Worm (Caenorhabditis elegans) whole organism, L3 larva: ENCODE results near the gene F13H10.1.
"Not testable (repeated sequence)": the region's sequence is repeated elsewhere in the genome, so short reads cannot be mapped to it uniquely, and the experiment has no call there.

Experiments
- R02D3.7 ChIP-seq: fragments of 150-350 bp; optimal IDR thresholded peaks from 2 replicates; lab custom pipeline; 2014; ENCODE audit warnings: missing biosample characterization, missing genetic modification characterization
- ZK546.5 ChIP-seq: sonication (generic microtip); optimal IDR thresholded peaks from 2 replicates; lab custom pipeline; 2017; ENCODE audit warnings: missing biosample characterization, missing genetic modification characterization
- aly-2 ChIP-seq: fragments of 150-350 bp; optimal IDR thresholded peaks from 2 replicates; lab custom pipeline; 2014; ENCODE audit warnings: missing biosample characterization, missing genetic modification characterization
- ama-1 ChIP-seq: fragments of 150-350 bp; optimal IDR thresholded peaks from 2 replicates; lab custom pipeline; 2018
- ceh-16 ChIP-seq: sonication (generic microtip); optimal IDR thresholded peaks from 2 replicates; lab custom pipeline; 2017; ENCODE audit warnings: missing biosample characterization, missing genetic modification characterization
- ceh-28 ChIP-seq: fragments of 150-350 bp; optimal IDR thresholded peaks from 2 replicates; lab custom pipeline; 2014; ENCODE audit warnings: missing biosample characterization, missing genetic modification reagents, missing genetic modification characterization
- ceh-9 ChIP-seq: sonication (generic microtip); optimal IDR thresholded peaks from 2 replicates; lab custom pipeline; 2018; ENCODE audit warnings: missing biosample characterization, missing genetic modification characterization
- daf-12 ChIP-seq: fragments of 150-350 bp; optimal IDR thresholded peaks from 2 replicates; lab custom pipeline; 2014; ENCODE audit warnings: missing biosample characterization, missing genetic modification reagents, missing genetic modification characterization
- egl-27 ChIP-seq: sonication (generic microtip); optimal IDR thresholded peaks from 4 replicates; lab custom pipeline; 2017; ENCODE audit warnings: missing biosample characterization, missing genetic modification reagents, missing genetic modification characterization
- elt-1 ChIP-seq: fragments of 150-350 bp; optimal IDR thresholded peaks from 2 replicates; lab custom pipeline; 2014; ENCODE audit warnings: missing biosample characterization, missing genetic modification characterization
- elt-2 ChIP-seq: sonication (generic microtip); optimal IDR thresholded peaks from 2 replicates; lab custom pipeline; 2016; ENCODE audit warnings: missing genetic modification reagents, mild to moderate bottlenecking, missing genetic modification characterization, missing compliant biosample characterization
- fkh-2 ChIP-seq: fragments of 150-350 bp; optimal IDR thresholded peaks from 2 replicates; lab custom pipeline; 2014; ENCODE audit warnings: missing biosample characterization, missing genetic modification reagents, missing genetic modification characterization
- fos-1 ChIP-seq: fragments of 150-350 bp; optimal IDR thresholded peaks from 2 replicates; lab custom pipeline; 2014; ENCODE audit warnings: missing biosample characterization, missing genetic modification characterization
- jun-1 ChIP-seq: fragments of 150-350 bp; optimal IDR thresholded peaks from 2 replicates; lab custom pipeline; 2014; ENCODE audit warnings: missing biosample characterization, missing genetic modification reagents, missing genetic modification characterization
- lin-15B ChIP-seq: fragments of 150-350 bp; optimal IDR thresholded peaks from 2 replicates; lab custom pipeline; 2014; ENCODE audit warnings: missing biosample characterization, missing genetic modification characterization
- mdl-1 ChIP-seq: fragments of 150-350 bp; optimal IDR thresholded peaks from 2 replicates; lab custom pipeline; 2014; ENCODE audit warnings: missing biosample characterization, missing genetic modification characterization
- nhr-11 ChIP-seq: fragments of 150-350 bp; optimal IDR thresholded peaks from 2 replicates; lab custom pipeline; 2014; ENCODE audit warnings: missing biosample characterization, missing genetic modification characterization
- nhr-23 ChIP-seq: fragments of 150-350 bp; optimal IDR thresholded peaks from 2 replicates; lab custom pipeline; 2014; ENCODE audit warnings: missing biosample characterization, missing genetic modification reagents, missing genetic modification characterization
- nhr-25 ChIP-seq: sonication (generic microtip); optimal IDR thresholded peaks from 2 replicates; lab custom pipeline; 2017; ENCODE audit warnings: missing biosample characterization, missing genetic modification characterization
- nhr-28 ChIP-seq: fragments of 150-350 bp; optimal IDR thresholded peaks from 2 replicates; lab custom pipeline; 2014; ENCODE audit warnings: missing biosample characterization, missing genetic modification characterization
- nhr-43 ChIP-seq: sonication (generic microtip); optimal IDR thresholded peaks from 2 replicates; lab custom pipeline; 2016; ENCODE audit warnings: mild to moderate bottlenecking, missing genetic modification characterization, missing compliant biosample characterization; ENCODE audit not compliant: poor library complexity, severe bottlenecking
- nhr-67 ChIP-seq: fragments of 150-350 bp; optimal IDR thresholded peaks from 2 replicates; lab custom pipeline; 2014; ENCODE audit warnings: missing biosample characterization, missing genetic modification characterization
- nhr-76 ChIP-seq: fragments of 150-350 bp; sonication (generic microtip); optimal IDR thresholded peaks from 5 replicates; lab custom pipeline; 2014; ENCODE audit warnings: missing biosample characterization, missing genetic modification characterization
- nhr-77 ChIP-seq: fragments of 150-350 bp; optimal IDR thresholded peaks from 2 replicates; lab custom pipeline; 2014; ENCODE audit warnings: missing biosample characterization, missing genetic modification characterization
- pha-4 ChIP-seq: fragments of 150-350 bp; optimal IDR thresholded peaks from 2 replicates; lab custom pipeline; 2014; ENCODE audit warnings: missing biosample characterization, missing genetic modification reagents, missing genetic modification characterization
- sea-2 ChIP-seq: fragments of 150-350 bp; sonication (generic microtip); optimal IDR thresholded peaks from 4 replicates; lab custom pipeline; 2014; ENCODE audit warnings: missing biosample characterization, missing genetic modification reagents, missing genetic modification characterization
- skn-1 ChIP-seq: fragments of 150-350 bp; optimal IDR thresholded peaks from 2 replicates; lab custom pipeline; 2014; ENCODE audit warnings: missing biosample characterization, missing genetic modification characterization
- snpc-4 ChIP-seq: fragments of 150-350 bp; optimal IDR thresholded peaks from 2 replicates; lab custom pipeline; 2014; ENCODE audit warnings: missing biosample characterization, missing genetic modification characterization
- unc-62 ChIP-seq: fragments of 150-350 bp; sonication (generic microtip); optimal IDR thresholded peaks from 4 replicates; lab custom pipeline; 2014; ENCODE audit warnings: missing biosample characterization, missing genetic modification reagents, missing genetic modification characterization
- ztf-11 ChIP-seq: fragments of 150-350 bp; optimal IDR thresholded peaks from 2 replicates; lab custom pipeline; 2014; ENCODE audit warnings: missing biosample characterization, missing genetic modification characterization
- ztf-4 ChIP-seq: fragments of 150-350 bp; optimal IDR thresholded peaks from 2 replicates; lab custom pipeline; 2014; ENCODE audit warnings: missing biosample characterization, missing genetic modification characterization

F13H10.1 gene

ce11 chrIV:10980628-10981027 lies 23.7 kb upstream of the F13H10.1 start:
- TF ChIP-seq skn-1 (tag; lab: Kevin White, UChicago): no peak
- TF ChIP-seq elt-2: peak; percentile 17
- no peak for TF ChIP-seq nhr-11 (tag; lab: Kevin White, UChicago)
- no peak for TF ChIP-seq mdl-1 (tag; lab: Kevin White, UChicago)
- TF ChIP-seq R02D3.7 (tag; lab: Kevin White, UChicago): no peak
- TF ChIP-seq nhr-25 (tag; lab: Kevin White, UChicago): peak; percentile 6
- peak; percentile 38 for TF ChIP-seq pha-4 (tag; lab: Kevin White, UChicago)
- no peak for TF ChIP-seq snpc-4
- no peak for TF ChIP-seq ceh-9
- TF ChIP-seq nhr-43: no peak
- no peak for TF ChIP-seq aly-2 (tag; lab: Kevin White, UChicago)
- no peak for TF ChIP-seq ceh-28 (tag; lab: Kevin White, UChicago)

DNA sequence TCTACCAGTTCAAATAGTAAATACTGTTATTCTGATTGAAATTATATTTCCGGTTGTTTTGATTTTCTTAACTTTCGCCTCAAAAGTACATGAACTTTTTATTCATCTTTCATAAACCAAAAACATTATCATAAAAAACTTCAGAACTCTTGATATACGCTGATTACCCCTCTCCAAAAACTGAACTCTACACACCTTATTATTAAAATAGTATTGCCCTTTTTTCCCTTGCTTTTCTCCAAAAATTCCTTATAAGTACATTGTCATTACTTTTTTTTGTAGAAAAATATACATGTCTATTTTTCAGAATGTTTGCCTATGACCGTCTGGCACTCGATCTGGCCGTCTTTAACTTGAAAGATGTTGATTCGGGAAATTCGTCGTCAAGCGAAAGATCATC lies 22.6 kb upstream of the F13H10.1 start, which contains the start of gene Y43E12A.2:
Y43E12A.2 (plus strand) TSS at position 301 of the 400 bp plus-strand sequence.
- TF ChIP-seq pha-4 (tag; lab: Kevin White, UChicago) (peak; percentile 14), jun-1 (tag; lab: Kevin White, UChicago) (no peak)

DNA sequence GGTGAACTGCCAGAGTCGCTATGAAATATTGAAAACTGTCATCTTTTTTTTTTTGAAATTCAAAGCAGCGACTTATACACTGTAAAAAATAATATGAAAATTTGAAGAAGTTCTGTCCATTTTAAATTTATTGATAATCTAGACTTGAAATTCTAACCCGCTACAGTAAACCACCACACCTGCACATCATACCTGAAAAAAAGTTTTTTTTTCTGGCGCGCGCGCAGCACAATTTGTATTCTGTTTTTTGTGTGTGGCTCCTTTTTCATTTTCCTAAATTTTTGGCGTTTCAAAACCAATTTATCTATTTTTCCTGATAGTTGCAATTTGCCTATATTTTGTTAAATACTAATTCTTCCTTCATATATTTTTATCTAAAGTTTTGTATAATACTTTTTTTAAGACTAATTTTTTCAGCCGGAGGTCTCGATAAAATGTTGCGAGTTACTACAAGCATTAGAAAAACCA lies 18.8 kb upstream of the F13H10.1 start, which contains the start of gene cyb-2.1:
cyb-2.1 (plus strand) TSS at position 418 of the 468 bp plus-strand sequence.
- TF ChIP-seq nhr-77 (tag; lab: Kevin White, UChicago): no peak
- no peak for TF ChIP-seq ztf-11 (tag; lab: Kevin White, UChicago)
- no peak for TF ChIP-seq ZK546.5 (tag; lab: Kevin White, UChicago)
- no peak for TF ChIP-seq fkh-2 (tag; lab: Kevin White, UChicago)
- no peak for TF ChIP-seq ama-1
- no peak for TF ChIP-seq nhr-23 (tag; lab: Kevin White, UChicago)
- TF ChIP-seq fos-1 (tag; lab: Kevin White, UChicago): no peak
- TF ChIP-seq lin-15B (tag; lab: Kevin White, UChicago): no peak
- TF ChIP-seq aly-2 (tag; lab: Kevin White, UChicago): no peak
- no peak for TF ChIP-seq nhr-11 (tag; lab: Kevin White, UChicago)
- TF ChIP-seq unc-62: no peak
- TF ChIP-seq ztf-4 (tag; lab: Kevin White, UChicago): no peak

DNA sequence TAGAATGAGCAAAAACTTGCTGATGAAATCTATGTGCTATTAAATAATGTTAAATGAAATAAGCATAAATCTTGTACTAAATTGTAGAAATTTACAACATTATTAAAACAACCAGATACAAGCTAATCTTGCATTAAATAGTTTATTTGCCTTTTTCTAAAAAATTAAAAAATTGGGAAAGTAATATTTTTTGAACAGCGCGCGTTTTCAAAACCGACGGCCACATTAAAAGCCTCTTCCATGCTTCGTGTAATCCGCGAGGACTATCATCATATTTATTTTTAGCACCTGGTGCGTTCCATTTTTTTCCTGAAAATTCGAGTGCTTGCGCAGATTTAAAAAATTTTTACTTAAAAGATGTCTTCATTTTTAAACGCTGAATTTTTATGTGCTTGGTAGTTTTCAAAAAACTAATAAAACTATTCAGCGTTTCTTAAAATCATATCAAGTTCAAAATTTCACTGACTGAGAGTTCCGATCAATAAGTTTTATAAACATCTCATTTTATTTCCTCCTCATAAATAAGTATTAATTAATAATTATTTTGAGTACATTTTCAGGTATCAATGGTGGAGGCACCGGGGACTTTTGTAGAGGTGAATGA lies 16.9 kb upstream of the F13H10.1 start, which contains the start of gene Y43E12A.3:
Y43E12A.3 (plus strand) TSS at position 554 of the 604 bp plus-strand sequence.
- TF ChIP-seq ceh-9; sea-2 (GFP tag; lab: Kevin White, UChicago); R02D3.7 (tag; lab: Kevin White, UChicago): not testable (repeated sequence)

ce11 chrIV:10990699-10991098 lies 13.7 kb upstream of the F13H10.1 start, which contains the start of gene F13H10.5:
Gene F13H10.5 (plus strand): TSS chrIV:10990999.
- TF ChIP-seq elt-1 (tag; lab: Kevin White, UChicago) (no peak), jun-1 (tag; lab: Kevin White, UChicago) (no peak), nhr-28 (tag; lab: Kevin White, UChicago) (no peak), egl-27 (tag; lab: Kevin White, UChicago) (no peak), ama-1 (no peak), daf-12 (tag; lab: Kevin White, UChicago) (no peak)

- no peak for TF ChIP-seq nhr-11 (tag; lab: Kevin White, UChicago)
- TF ChIP-seq daf-12 (tag; lab: Kevin White, UChicago): no peak
- no peak for TF ChIP-seq snpc-4
- no peak for TF ChIP-seq nhr-25 (tag; lab: Kevin White, UChicago)
- no peak for TF ChIP-seq pha-4 (tag; lab: Kevin White, UChicago)
- TF ChIP-seq ceh-16 (tag; lab: Kevin White, UChicago): no peak
Measured at ce11 chrIV:11001614-11002013, 2.8 kb upstream of the F13H10.1 start, which contains the start of gene F13H10.9. Gene F13H10.9 (plus strand): TSS chrIV:11001914.

DNA sequence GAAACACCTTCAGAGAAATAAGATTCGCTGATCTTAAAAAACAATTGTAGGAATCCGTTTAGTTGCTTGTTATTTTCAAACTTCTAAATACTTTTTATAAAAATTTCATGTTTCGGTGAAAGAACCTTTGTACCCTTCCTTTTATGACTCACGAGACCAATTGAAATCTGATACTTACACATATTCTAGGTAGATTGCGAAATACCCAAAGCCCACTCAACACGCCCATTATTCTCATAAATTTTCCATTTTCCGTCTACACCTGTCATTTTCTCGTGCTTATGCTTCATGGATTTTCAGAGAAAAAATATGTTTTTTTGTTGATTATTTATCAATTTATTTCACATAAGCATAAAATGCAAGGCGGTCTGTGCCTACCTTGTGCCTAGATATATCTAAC lies 2.0 kb downstream of the F13H10.1 start:
- no peak for TF ChIP-seq snpc-4
- no peak for TF ChIP-seq nhr-67
- no peak for TF ChIP-seq sea-2 (GFP tag; lab: Kevin White, UChicago)
- no peak for TF ChIP-seq nhr-76 (tag; lab: Kevin White, UChicago)
- no peak for TF ChIP-seq fos-1 (tag; lab: Kevin White, UChicago)
- no peak for TF ChIP-seq daf-12 (tag; lab: Kevin White, UChicago)
- peak; percentile 40 for TF ChIP-seq nhr-11 (tag; lab: Kevin White, UChicago)
- TF ChIP-seq fkh-2 (tag; lab: Kevin White, UChicago): no peak
